Worm (Caenorhabditis elegans): ENCODE measurements around the gene abu-12.

The abu-12 gene

DNA sequence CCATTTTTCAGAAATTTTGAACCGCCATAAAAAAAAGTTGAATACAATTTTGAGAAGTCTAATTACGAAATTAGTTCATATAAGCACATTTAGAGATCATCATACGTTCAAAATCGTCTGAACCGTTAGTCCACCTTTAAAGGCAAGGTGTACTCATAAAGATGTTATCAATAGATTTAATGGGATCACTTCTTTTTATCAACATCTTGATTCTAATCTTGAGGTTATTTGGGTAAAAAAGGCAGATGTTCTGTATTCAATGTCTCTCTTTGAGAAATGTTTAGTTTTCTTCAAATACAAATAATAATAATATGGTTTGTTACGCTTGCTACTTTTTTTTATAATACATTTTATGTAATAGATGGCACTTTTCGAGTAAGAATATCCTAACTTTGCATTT, 1.9 kb upstream of the abu-12 start:
- TF ChIP-seq dao-5 (tag; optimal IDR thresholded peaks at IDR 0.05) (no peak), him-1 (tag; optimal IDR thresholded peaks at IDR 0.05) (no peak), W03F9.2 (tag; optimal IDR thresholded peaks at IDR 0.05) (no peak)

DNA sequence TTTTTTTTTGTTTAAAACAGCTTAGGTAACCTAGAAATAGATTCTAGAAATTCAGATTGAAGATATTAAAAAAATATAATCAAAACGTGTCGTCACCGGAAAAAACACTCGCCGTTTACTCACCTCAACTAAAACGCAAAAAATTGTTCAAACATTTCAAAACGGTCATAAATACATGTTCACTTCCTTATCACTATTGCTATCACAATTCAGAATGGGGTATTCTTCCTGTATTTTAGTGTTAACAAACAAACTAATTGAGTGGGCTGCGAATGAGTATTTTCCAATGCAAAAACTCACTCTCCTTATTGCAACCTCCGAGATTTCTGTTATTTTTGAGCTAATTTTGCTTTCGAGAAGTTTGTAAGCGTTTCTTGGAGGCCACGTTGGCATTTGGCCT, 7.6 kb downstream of the abu-12 start, which contains the start of gene F52D1.2:
TSS of gene F52D1.2 (minus strand) at position 393 of the 400 bp plus-strand sequence.
- TF ChIP-seq dao-5 (tag; optimal IDR thresholded peaks at IDR 0.05) (no peak), him-1 (tag; optimal IDR thresholded peaks at IDR 0.05) (no peak), W03F9.2 (tag; optimal IDR thresholded peaks at IDR 0.05) (no peak)

DNA sequence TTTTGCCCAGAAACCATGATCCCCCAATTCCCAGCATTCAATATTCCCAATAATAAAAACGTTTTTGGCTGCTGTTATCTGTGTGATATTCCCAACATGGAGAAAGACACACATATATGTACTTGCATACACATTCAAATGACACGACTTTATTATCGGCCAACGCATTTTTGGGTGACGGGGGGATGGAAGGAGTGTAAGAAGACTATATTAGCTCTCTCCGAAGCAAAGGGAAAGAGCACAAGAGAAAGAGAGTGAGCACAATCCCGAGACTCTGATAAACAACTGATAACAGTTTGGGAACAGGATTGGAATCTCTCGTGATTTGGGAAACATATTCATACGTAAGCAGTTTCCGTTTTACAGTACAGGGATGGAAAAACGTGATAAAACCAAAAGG, 17.0 kb downstream of the abu-12 start:
- TF ChIP-seq dao-5 (tag; optimal IDR thresholded peaks at IDR 0.05): no peak

DNA sequence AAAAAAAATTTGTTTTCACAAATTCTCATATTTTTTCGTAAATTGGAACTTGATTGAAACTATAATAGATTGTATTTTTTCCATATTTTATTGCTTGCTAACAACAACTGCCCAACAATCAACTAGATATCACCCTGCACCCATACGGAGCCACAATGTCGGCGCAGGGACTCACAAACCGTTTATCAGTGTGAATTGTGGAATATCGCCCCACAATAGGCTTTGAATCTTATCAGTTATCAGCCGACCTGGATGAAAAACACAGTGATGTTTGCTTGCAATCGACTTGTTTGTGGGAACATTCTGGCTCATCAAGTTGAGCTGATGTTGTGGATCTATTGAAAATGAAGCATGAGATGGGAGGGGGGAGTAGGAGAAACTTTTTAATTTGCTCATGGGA, 18.4 kb downstream of the abu-12 start:
- TF ChIP-seq dao-5 (tag; optimal IDR thresholded peaks at IDR 0.05): no peak
- TF ChIP-seq W03F9.2 (tag; optimal IDR thresholded peaks at IDR 0.05): no peak
- no peak for TF ChIP-seq him-1 (tag; optimal IDR thresholded peaks at IDR 0.05)

DNA sequence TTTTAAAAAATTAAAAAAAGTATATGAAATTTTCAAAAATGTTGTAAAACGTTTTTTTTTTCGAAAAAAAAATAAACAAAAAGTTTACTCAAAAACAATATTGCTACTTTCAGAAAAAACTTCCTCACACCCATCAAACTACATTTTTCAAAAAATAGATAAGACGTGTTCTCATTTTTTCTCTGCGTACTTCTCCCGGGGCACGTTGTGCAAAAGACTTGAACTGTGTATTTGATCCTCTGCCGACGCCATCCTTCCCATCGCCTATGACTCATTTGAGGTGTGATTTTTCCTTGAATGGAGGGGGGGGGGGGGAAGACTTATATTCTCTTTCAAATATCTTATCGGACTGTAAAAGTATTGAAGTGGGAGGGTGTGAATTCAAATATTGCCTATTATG, 19.0 kb downstream of the abu-12 start:
- TF ChIP-seq W03F9.2 (tag; optimal IDR thresholded peaks at IDR 0.05) (no peak), him-1 (tag; optimal IDR thresholded peaks at IDR 0.05) (no peak), dao-5 (tag; optimal IDR thresholded peaks at IDR 0.05) (no peak)

DNA sequence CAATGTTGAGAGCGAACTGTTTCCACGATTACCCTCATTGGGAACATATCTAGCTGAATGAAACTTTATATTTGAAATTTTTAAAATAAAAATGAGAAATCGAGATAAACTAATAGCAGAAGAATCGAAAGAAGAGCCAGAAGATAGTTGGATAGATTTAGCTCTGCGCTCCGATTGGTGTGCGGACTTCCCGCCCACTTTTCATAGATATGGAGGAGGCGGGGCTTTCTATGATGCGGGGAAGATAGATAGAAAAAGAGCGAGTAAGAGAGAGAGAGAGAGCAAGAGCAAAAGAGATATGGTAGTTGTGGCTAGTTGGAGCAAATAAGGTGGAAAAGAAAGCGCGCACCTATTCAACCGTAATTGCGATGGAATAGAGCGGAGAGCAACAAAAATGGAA, 23.7 kb downstream of the abu-12 start, which contains the start of gene dve-1:
TSS of gene dve-1 (minus strand) at position 66 of the 400 bp plus-strand sequence.
- TF ChIP-seq dao-5 (tag; optimal IDR thresholded peaks at IDR 0.05) (no peak), W03F9.2 (tag; optimal IDR thresholded peaks at IDR 0.05) (no peak), him-1 (tag; optimal IDR thresholded peaks at IDR 0.05) (no peak)

DNA sequence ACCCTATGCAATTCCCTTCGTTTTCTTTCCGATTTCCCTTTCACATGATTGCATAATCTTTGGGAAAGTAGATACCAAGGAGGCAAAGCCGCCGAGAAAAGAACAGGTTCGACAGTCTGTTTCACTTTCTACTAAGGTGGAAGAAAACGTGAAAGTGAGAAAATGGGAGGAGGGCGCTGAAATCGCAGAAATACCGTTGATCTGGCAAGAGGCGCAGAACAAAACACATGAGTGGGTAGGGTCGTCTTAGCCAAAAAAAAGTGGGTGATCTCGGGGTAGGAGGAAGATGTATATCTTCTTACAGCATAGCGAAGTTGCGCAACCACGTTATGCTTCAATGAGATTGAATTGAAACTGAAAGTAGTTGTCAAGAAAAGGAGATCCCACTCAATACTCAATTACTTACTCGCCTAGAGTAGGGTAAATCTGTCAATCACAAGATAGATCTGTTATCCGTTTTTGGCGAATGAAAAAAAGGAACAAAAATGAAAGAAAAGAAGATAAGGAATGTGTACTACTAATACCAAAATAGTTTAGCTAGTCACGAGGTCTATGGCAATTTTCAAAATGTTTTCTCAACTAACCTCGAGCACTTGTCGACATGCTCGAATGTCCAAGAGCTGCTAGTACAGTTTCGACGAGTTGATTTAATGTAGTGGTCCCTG, 24.2 kb downstream of the abu-12 start:
- TF ChIP-seq W03F9.2 (tag; optimal IDR thresholded peaks at IDR 0.05) (no peak), him-1 (tag; optimal IDR thresholded peaks at IDR 0.05) (no peak), dao-5 (tag; optimal IDR thresholded peaks at IDR 0.05) (no peak)

DNA sequence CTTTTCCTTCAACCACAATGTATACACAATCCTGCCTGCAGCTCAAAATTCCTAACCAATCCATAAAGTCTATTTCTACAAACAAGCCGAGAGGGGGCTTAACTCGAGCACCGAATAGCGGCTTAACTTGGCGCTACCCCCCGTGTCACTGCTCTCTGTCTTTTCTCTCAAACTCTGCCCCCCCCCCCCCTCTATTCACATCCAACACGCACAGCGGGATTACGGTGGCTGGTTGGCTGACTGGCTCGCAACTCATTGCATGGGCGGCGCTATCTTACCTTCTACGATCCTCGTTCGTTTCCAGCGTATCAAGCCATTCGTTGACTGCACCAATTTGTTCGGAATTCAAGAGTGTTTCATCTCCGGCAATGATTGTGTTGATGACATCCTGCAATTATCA, 25.8 kb downstream of the abu-12 start:
- TF ChIP-seq him-1 (tag; optimal IDR thresholded peaks at IDR 0.05) (no peak), W03F9.2 (tag; optimal IDR thresholded peaks at IDR 0.05) (no peak), dao-5 (tag; optimal IDR thresholded peaks at IDR 0.05) (no peak)

DNA sequence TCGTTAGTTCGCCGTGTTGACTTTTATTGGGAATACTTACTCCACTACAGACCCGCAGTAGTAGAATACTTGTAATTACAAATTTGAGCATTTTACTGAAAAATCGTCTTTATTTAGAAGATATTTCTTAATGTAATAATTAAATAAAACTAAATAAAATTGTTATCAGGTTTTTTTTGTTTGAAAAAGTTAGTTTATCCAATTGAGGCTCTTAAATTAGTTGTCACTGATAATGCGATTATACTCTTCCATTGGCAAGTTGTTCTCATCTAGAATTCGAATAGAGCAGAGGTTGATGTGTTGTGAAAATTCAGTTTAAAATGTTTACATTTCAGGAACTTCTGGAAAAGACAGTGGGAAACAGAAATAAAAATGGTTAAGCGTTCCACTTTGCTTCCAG, 31.9 kb downstream of the abu-12 start, which contains the start of gene ZK1193.2:
TSS of gene ZK1193.2 (minus strand) at position 101 of the 400 bp plus-strand sequence.
- TF ChIP-seq W03F9.2 (tag; optimal IDR thresholded peaks at IDR 0.05): no peak
- no peak for TF ChIP-seq him-1 (tag; optimal IDR thresholded peaks at IDR 0.05)
- no peak for TF ChIP-seq dao-5 (tag; optimal IDR thresholded peaks at IDR 0.05)

DNA sequence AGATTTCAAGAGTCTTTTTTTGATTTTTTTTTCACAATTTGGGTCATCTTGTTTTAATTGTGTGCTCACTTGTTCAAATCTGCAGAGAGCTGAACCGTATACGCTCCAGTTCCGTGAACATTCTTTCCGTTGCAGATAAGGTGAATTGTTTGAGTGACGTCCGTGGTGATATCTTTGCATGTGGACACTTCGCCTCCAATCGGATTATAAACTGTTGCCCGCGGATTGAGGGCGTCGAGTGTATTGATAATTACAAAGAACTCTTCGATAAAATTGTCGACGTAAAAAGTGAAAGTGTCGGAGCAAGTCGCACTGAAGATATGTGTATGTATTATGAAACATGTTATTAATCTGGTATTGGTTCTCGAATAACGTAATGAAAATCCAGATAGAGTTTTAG, 33.7 kb downstream of the abu-12 start:
- no peak for TF ChIP-seq dao-5 (tag; optimal IDR thresholded peaks at IDR 0.05)
- no peak for TF ChIP-seq him-1 (tag; optimal IDR thresholded peaks at IDR 0.05)
- no peak for TF ChIP-seq W03F9.2 (tag; optimal IDR thresholded peaks at IDR 0.05)

DNA sequence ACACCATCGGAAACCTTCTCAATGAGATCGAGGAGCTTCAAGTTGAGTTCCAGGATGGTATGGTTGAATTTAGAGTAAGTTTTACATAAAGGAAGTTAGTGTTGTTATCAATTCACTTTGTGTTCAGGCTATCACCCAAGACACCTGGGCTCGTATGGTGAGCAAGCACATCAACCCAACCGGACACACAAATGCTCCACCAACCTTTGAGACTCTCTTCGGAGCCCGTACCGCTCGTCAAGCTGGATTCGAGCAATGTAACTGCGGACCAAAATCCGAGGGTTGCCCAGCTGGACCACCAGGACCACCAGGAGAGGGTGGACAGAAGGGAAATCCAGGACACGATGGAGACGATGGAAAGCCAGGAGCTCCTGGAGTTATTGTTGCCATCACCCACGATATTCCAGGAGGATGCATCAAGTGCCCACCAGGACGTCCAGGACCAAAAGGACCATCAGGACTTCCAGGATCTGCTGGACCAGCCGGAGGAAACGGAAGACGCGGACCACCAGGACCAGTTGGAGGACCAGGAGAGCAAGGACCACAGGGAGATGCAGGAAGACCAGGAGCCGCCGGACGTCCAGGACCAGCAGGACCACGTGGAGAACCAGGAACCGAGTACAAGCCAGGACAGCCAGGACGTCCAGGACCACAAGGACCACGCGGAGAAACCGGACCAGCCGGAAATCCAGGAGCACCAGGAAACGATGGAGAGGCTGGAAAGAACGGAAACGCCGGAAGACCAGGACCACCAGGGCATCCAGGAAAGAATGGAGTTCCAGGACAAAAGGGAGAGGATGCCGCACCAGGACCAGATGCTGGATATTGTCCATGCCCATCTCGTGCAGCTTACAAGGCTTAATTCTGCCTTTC, 35.4 kb downstream of the abu-12 start:
- no peak for TF ChIP-seq W03F9.2 (tag; optimal IDR thresholded peaks at IDR 0.05)
- no peak for TF ChIP-seq dao-5 (tag; optimal IDR thresholded peaks at IDR 0.05)
- no peak for TF ChIP-seq him-1 (tag; optimal IDR thresholded peaks at IDR 0.05)

DNA sequence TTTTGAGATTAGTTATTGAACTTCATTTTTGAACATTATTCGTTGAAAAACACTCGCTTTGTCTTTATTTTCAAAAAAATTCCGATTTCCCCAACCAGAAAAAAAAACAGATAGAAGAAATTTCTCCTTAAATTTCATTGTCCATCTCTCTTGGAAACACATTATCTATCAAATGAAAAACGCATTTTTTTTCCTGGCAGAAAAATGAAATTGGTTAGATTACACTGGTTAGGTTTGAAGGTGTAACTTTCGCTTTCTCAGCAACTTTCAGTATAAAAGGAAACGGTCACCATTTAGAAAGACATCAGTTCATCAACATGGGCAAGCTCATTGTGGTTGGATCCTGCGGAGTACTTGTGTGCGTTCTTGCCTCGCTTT, 36.0 kb downstream of the abu-12 start, which contains the start of gene col-19:
TSS of gene col-19 (plus strand) at position 301 of the 378 bp plus-strand sequence.
- no peak for TF ChIP-seq W03F9.2 (tag; optimal IDR thresholded peaks at IDR 0.05)

DNA sequence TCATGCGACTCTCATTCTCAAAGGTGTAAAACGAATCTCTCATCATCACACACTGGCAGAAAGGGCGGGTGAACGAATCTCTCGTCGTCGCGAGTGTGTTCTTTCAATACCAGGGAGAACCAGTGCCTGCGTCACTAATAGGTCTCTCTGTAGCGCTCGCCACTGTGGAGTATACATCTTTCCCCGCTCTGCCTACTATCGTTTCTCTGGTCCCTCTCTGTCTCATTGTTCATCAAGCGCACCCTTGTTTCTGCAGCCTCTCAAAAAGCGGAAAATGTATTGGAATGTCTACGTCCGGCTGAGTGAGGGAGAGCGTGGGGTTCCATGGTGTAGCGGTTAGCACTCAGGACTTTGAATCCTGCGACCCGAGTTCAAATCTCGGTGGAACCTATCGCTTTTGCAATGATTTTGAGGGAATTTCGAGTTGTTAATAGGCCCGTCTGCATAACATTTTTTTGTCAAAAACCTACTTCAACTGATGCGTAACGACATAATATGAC, 47.3 kb downstream of the abu-12 start:
- peak; percentile 68 for TF ChIP-seq W03F9.2 (tag; optimal IDR thresholded peaks at IDR 0.05)
- TF ChIP-seq him-1 (tag; optimal IDR thresholded peaks at IDR 0.05): peak; percentile 92
- TF ChIP-seq dao-5 (tag; optimal IDR thresholded peaks at IDR 0.05): peak; percentile 79

DNA sequence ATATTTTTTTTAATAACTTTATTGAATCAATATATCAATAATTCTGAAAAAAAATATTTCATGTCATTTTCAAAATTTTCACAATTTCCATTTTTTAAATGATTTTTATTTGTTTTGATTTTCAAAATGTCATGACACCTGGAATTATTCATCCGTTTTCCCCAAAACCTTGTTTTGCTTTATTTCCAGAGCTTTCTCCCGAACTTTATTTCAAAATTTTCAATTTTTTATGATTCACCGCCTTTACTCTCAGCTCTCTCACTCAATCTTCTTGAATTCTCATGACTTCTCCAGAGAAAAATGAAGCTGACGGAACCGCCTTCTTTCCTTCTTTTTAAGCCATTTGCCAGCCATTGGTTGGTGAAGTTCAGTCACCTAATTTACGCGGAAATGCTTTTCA, 52.8 kb downstream of the abu-12 start, which contains the start of gene R04A9.1:
TSS of gene R04A9.1 (plus strand) at position 301 of the 400 bp plus-strand sequence.
- no peak for TF ChIP-seq dao-5 (tag; optimal IDR thresholded peaks at IDR 0.05)
- no peak for TF ChIP-seq W03F9.2 (tag; optimal IDR thresholded peaks at IDR 0.05)
- no peak for TF ChIP-seq him-1 (tag; optimal IDR thresholded peaks at IDR 0.05)
